Worm (Caenorhabditis elegans) whole organism, L1 larva: ENCODE results near the gene Y94H6A.12.

Source experiments
- F16B12.6 ChIP-seq: fragments of 150-350 bp; optimal IDR thresholded peaks from 2 replicates; lab custom pipeline; 2014; ENCODE audit warnings: missing biosample characterization, missing genetic modification characterization
- ama-1 ChIP-seq: fragments of 150-350 bp; optimal IDR thresholded peaks from 2 replicates; lab custom pipeline; 2014
- blmp-1 ChIP-seq: fragments of 150-350 bp; optimal IDR thresholded peaks from 2 replicates; lab custom pipeline; 2014; ENCODE audit warnings: missing biosample characterization, missing genetic modification characterization
- ceh-8 ChIP-seq: fragments of 200-800 bp; sonication (Bioruptor generic); optimal IDR thresholded peaks from 2 replicates; lab custom pipeline; 2018; ENCODE audit warnings: mild to moderate bottlenecking, missing genetic modification characterization, moderate library complexity, missing compliant biosample characterization
- ceh-82 ChIP-seq, 3 experiments: fragments of 150-350 bp in 1 of 3; sonication (generic microtip) in 2 of 3; optimal IDR thresholded peaks; 2 replicates each; lab custom pipeline; 2014 to 2017; ENCODE audit warnings: missing biosample characterization in 3 of 3, missing genetic modification characterization in 3 of 3
- dpl-1 ChIP-seq, 3 experiments: fragments of 150-350 bp in 2 of 3; sonication (generic microtip) in 1 of 3; optimal IDR thresholded peaks; 2 replicates each; lab custom pipeline; 2014 to 2017; ENCODE audit warnings: missing biosample characterization in 3 of 3, missing genetic modification characterization in 3 of 3, missing genetic modification reagents in 3 of 3
- dsc-1 ChIP-seq: sonication (generic microtip); optimal IDR thresholded peaks from 2 replicates; lab custom pipeline; 2016; ENCODE audit warnings: mild to moderate bottlenecking, missing genetic modification characterization, missing compliant biosample characterization
- efl-1 ChIP-seq, 4 experiments: fragments of 150-350 bp; optimal IDR thresholded peaks in 3 of 4; peaks in 1 of 4; 1 replicate in 1 of 4; 2 replicates in 3 of 4; lab custom pipeline; 2014; ENCODE audit warnings: missing biosample characterization in 2 of 4, missing genetic modification characterization in 2 of 4, missing genetic modification reagents in 2 of 4
- egl-13 ChIP-seq: sonication (generic microtip); optimal IDR thresholded peaks from 2 replicates; lab custom pipeline; 2016; ENCODE audit warnings: missing genotype, missing genetic modification reagents, missing genetic modification characterization, missing compliant biosample characterization
- egl-27 ChIP-seq, 2 experiments: fragments of 150-350 bp in 1 of 2; sonication (generic microtip); optimal IDR thresholded peaks; 3 replicates each; lab custom pipeline; 2017 to 2018; ENCODE audit warnings: missing biosample characterization in 2 of 2, missing genetic modification characterization in 2 of 2, missing genetic modification reagents in 2 of 2
- ets-5 ChIP-seq: fragments of 200-800 bp; sonication (Bioruptor generic); IDR thresholded peaks from 2 replicates; pipeline ENCODE4 v1.3.6; 2022; ENCODE audit warnings: missing genetic modification characterization, missing compliant biosample characterization
- fkh-8 ChIP-seq: sonication (generic microtip); optimal IDR thresholded peaks from 2 replicates; lab custom pipeline; 2016; ENCODE audit warnings: mild to moderate bottlenecking, missing genetic modification characterization, missing compliant biosample characterization
- fos-1 ChIP-seq: fragments of 150-350 bp; optimal IDR thresholded peaks from 2 replicates; lab custom pipeline; 2014; ENCODE audit warnings: missing biosample characterization, missing genetic modification characterization
- hlh-4 ChIP-seq: sonication (generic microtip); optimal IDR thresholded peaks from 2 replicates; lab custom pipeline; 2016; ENCODE audit warnings: mild to moderate bottlenecking, missing genetic modification characterization, missing compliant biosample characterization
- irx-1 ChIP-seq: sonication (generic microtip); optimal IDR thresholded peaks from 2 replicates; lab custom pipeline; 2016; ENCODE audit warnings: missing genetic modification characterization, missing compliant biosample characterization
- isw-1 ChIP-seq: fragments of 200-800 bp; sonication (Bioruptor generic); IDR thresholded peaks from 2 replicates; pipeline ENCODE4 v1.3.6; 2022; ENCODE audit warnings: missing genetic modification characterization, missing compliant biosample characterization
- lin-13 ChIP-seq: fragments of 150-350 bp; optimal IDR thresholded peaks from 2 replicates; lab custom pipeline; 2014; ENCODE audit warnings: missing biosample characterization, missing genetic modification reagents, missing genetic modification characterization
- lin-14 ChIP-seq: fragments of 200-800 bp; sonication (Bioruptor generic); optimal IDR thresholded peaks from 2 replicates; lab custom pipeline; 2018; ENCODE audit warnings: mild to moderate bottlenecking, missing genetic modification characterization, moderate library complexity, missing compliant biosample characterization
- lin-35 ChIP-seq, 2 experiments: fragments of 150-350 bp; optimal IDR thresholded peaks; 2 replicates each; lab custom pipeline; 2014; ENCODE audit warnings: missing biosample characterization in 2 of 2, missing genetic modification characterization in 2 of 2, missing genetic modification reagents in 2 of 2
- lir-3 ChIP-seq: sonication (generic microtip); optimal IDR thresholded peaks from 2 replicates; lab custom pipeline; 2016; ENCODE audit warnings: mild to moderate bottlenecking, missing genetic modification characterization, moderate library complexity, missing compliant biosample characterization; ENCODE audit not compliant: poor library complexity
- lsy-2 ChIP-seq, 2 experiments: fragments of 150-350 bp; optimal IDR thresholded peaks; 2 replicates each; lab custom pipeline; 2014; ENCODE audit warnings: missing biosample characterization in 2 of 2, missing genetic modification characterization in 2 of 2
- mdl-1 ChIP-seq, 2 experiments: fragments of 150-350 bp; optimal IDR thresholded peaks; 2 replicates each; lab custom pipeline; 2014 to 2017; ENCODE audit warnings: missing biosample characterization in 2 of 2, missing genetic modification characterization in 2 of 2, inconsistent platforms in 1 of 2
- nhr-11 ChIP-seq: fragments of 150-350 bp; optimal IDR thresholded peaks from 2 replicates; lab custom pipeline; 2014; ENCODE audit warnings: missing biosample characterization, missing genetic modification characterization
- nhr-12 ChIP-seq: sonication (generic microtip); optimal IDR thresholded peaks from 2 replicates; lab custom pipeline; 2017; ENCODE audit warnings: missing biosample characterization, missing genetic modification characterization
- nhr-19 ChIP-seq: fragments of 200-800 bp; sonication (Bioruptor generic); conservative IDR thresholded peaks from 2 replicates; pipeline ENCODE4 v1.3.6; 2022; ENCODE audit warnings: missing genetic modification characterization, missing compliant biosample characterization
- nhr-237 ChIP-seq: fragments of 150-350 bp; optimal IDR thresholded peaks from 2 replicates; lab custom pipeline; 2014; ENCODE audit warnings: missing biosample characterization, missing genetic modification characterization
- nhr-28 ChIP-seq: fragments of 150-350 bp; optimal IDR thresholded peaks from 2 replicates; lab custom pipeline; 2014; ENCODE audit warnings: missing biosample characterization, missing genetic modification characterization
- nhr-47 ChIP-seq: sonication (generic microtip); optimal IDR thresholded peaks from 2 replicates; lab custom pipeline; 2016; ENCODE audit warnings: mild to moderate bottlenecking, missing genetic modification characterization, moderate library complexity, missing compliant biosample characterization
- nhr-71 ChIP-seq: sonication (generic microtip); optimal IDR thresholded peaks from 2 replicates; lab custom pipeline; 2016; ENCODE audit warnings: mild to moderate bottlenecking, missing genetic modification characterization, moderate library complexity, missing compliant biosample characterization
- nhr-76 ChIP-seq: sonication (generic microtip); optimal IDR thresholded peaks from 2 replicates; lab custom pipeline; 2017; ENCODE audit warnings: missing biosample characterization, missing genetic modification characterization
- nhr-77 ChIP-seq: fragments of 150-350 bp; optimal IDR thresholded peaks from 2 replicates; lab custom pipeline; 2014; ENCODE audit warnings: missing biosample characterization, missing genetic modification characterization
- nhr-84 ChIP-seq: sonication (generic microtip); optimal IDR thresholded peaks from 2 replicates; lab custom pipeline; 2017; ENCODE audit warnings: missing biosample characterization, missing genetic modification characterization
- nhr-85 ChIP-seq: sonication (generic microtip); peaks from one replicate; lab custom pipeline; 2016; ENCODE audit warnings: missing genetic modification characterization, inconsistent platforms, missing compliant biosample characterization
- nhr-90 ChIP-seq: sonication (generic microtip); optimal IDR thresholded peaks from 2 replicates; lab custom pipeline; 2016; ENCODE audit warnings: mild to moderate bottlenecking, missing genetic modification characterization, missing compliant biosample characterization; ENCODE audit not compliant: poor library complexity
- pag-3 ChIP-seq: sonication (generic microtip); optimal IDR thresholded peaks from 2 replicates; lab custom pipeline; 2017; ENCODE audit warnings: missing genetic modification characterization, mild to moderate bottlenecking, missing compliant biosample characterization, antibody characterized with exemption, borderline replicate concordance; ENCODE audit not compliant: insufficient read depth
- rnt-1 ChIP-seq: sonication (generic microtip); optimal IDR thresholded peaks from 2 replicates; lab custom pipeline; 2016; ENCODE audit warnings: mild to moderate bottlenecking, missing genetic modification characterization, moderate library complexity, missing compliant biosample characterization
- sup-37 ChIP-seq: fragments of 200-800 bp; sonication (Bioruptor generic); optimal IDR thresholded peaks from 2 replicates; lab custom pipeline; 2018; ENCODE audit warnings: mild to moderate bottlenecking, missing genetic modification characterization, missing compliant biosample characterization
- swsn-7 ChIP-seq: sonication (generic microtip); optimal IDR thresholded peaks from 2 replicates; lab custom pipeline; 2016; ENCODE audit warnings: missing genetic modification characterization, missing compliant biosample characterization
- unc-130 ChIP-seq: fragments of 150-350 bp; optimal IDR thresholded peaks from 2 replicates; lab custom pipeline; 2017; ENCODE audit warnings: missing biosample characterization, missing genetic modification characterization, inconsistent platforms
- unc-62 ChIP-seq: fragments of 150-350 bp; optimal IDR thresholded peaks from 2 replicates; lab custom pipeline; 2014; ENCODE audit warnings: missing biosample characterization, missing genetic modification reagents, missing genetic modification characterization
- unc-86 ChIP-seq: sonication (generic microtip); optimal IDR thresholded peaks from 2 replicates; lab custom pipeline; 2016; ENCODE audit warnings: missing genetic modification characterization, missing compliant biosample characterization
- vab-15 ChIP-seq: sonication (generic microtip); optimal IDR thresholded peaks from 2 replicates; lab custom pipeline; 2017; ENCODE audit warnings: missing genotype, mild to moderate bottlenecking, missing genetic modification characterization, missing compliant biosample characterization
- xbp-1 ChIP-seq: sonication (generic microtip); optimal IDR thresholded peaks from 2 replicates; lab custom pipeline; 2016; ENCODE audit warnings: missing genetic modification characterization, missing compliant biosample characterization
- zag-1 ChIP-seq: fragments of 150-350 bp; optimal IDR thresholded peaks from 2 replicates; lab custom pipeline; 2014; ENCODE audit warnings: missing biosample characterization, missing genetic modification characterization
- ztf-4 ChIP-seq: fragments of 150-350 bp; optimal IDR thresholded peaks from 2 replicates; lab custom pipeline; 2014; ENCODE audit warnings: missing biosample characterization, missing genetic modification characterization

Gene Y94H6A.12

DNA sequence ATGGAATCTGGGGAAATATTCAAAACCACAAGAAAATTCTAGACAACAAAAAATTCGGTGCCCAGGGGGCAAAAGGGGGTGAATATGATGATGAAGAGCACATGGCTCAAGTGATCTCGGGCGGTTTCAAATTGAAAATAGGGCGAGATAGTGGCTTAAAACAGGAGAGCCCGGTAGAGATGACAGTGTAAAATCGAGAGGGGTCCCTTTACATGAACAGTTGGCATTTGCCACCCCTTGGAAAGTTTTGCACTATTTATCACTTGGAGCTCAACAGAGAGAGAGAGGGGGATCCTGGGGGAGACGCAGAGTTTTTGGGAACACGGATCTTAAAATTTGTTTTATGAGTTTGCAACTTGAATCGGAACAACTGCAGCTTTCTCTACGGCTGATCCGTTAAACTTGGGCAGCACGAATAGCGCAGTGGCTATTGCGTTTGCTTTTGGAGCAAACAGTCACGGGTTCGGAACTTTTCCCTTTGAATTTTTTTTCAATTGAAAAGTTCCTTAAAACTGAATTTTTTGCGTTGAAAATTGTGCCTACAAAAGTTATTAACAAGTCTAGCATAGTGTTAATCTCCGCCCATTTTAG, 47.4 kb downstream of the Y94H6A.12 start (continued):
- TF ChIP-seq efl-1 (optimal IDR thresholded peaks at IDR 0.05; lab: Kevin White, UChicago) (peak in 1 of 2 experiments; percentile 23), efl-1 (GFP tag; optimal IDR thresholded peaks at IDR 0.05 in 1 of 2; lab: Kevin White, UChicago) (peak; percentile 4 to 64), ceh-82 (tag; optimal IDR thresholded peaks at IDR 0.05; lab: Kevin White, UChicago) (no peak), ztf-4 (tag; lab: Kevin White, UChicago) (no peak), fkh-8 (tag; lab: Kevin White, UChicago) (no peak), mdl-1 (tag; optimal IDR thresholded peaks at IDR 0.05; lab: Kevin White, UChicago) (peak in 1 of 2 experiments; percentile 29), fos-1 (tag; lab: Kevin White, UChicago) (no peak), sup-37 (no peak), ets-5 (GFP tag; lab: Robert Waterston, UW) (no peak), hlh-4 (tag; lab: Kevin White, UChicago) (no peak), unc-62 (GFP tag; lab: Kevin White, UChicago) (no peak), ama-1 (lab: Kevin White, UChicago) (no peak), irx-1 (tag; lab: Kevin White, UChicago) (no peak), unc-130 (tag; lab: Kevin White, UChicago) (no peak), swsn-7 (peak; percentile 16), lsy-2 (tag; optimal IDR thresholded peaks at IDR 0.05; lab: Kevin White, UChicago) (peak in 1 of 2 experiments; percentile 59), lin-14 (peak; percentile 79), dsc-1 (tag; lab: Kevin White, UChicago) (peak; percentile 25), vab-15 (no peak), nhr-237 (tag; lab: Kevin White, UChicago) (no peak), lir-3 (tag; lab: Kevin White, UChicago) (no peak), ceh-8 (no peak), nhr-19 (GFP tag; lab: Robert Waterston, UW) (no peak; the same call in none of the 2 replicates), F16B12.6 (no peak), lin-13 (GFP tag; lab: Kevin White, UChicago) (no peak), nhr-11 (tag; lab: Kevin White, UChicago) (no peak), nhr-12 (tag; lab: Kevin White, UChicago) (no peak), blmp-1 (no peak), egl-27 (tag; optimal IDR thresholded peaks at IDR 0.05; lab: Kevin White, UChicago) (no peak)
- TF ChIP-seq, all 84 proteins: peak for 12

DNA sequence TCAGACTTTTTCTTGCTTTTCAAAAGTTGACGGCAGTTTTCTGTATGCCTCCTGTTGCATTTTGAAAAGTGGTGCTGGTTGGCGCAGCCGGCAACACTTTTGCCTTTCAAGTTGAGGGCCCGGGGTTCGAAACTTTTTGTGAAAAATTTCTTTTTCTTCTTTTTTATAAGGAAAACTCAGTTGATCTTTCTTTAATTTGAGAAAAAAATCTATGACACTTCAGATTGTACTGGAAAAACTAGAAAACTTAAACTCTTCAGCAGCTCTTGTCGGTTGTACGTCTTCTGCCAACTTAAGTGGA, 48.0 kb downstream of the Y94H6A.12 start:
- TF ChIP-seq efl-1 (optimal IDR thresholded peaks at IDR 0.05; lab: Kevin White, UChicago) (no peak), efl-1 (GFP tag; optimal IDR thresholded peaks at IDR 0.05 in 1 of 2; lab: Kevin White, UChicago) (peak in 1 of 2 experiments; percentile 58), nhr-71 (no peak)

ce11 chrIV:2663953-2664900, 48.6 kb downstream of the Y94H6A.12 start, which contains the start of gene Y69A2AR.31:
TSS of gene Y69A2AR.31 (minus strand) at chrIV:2664003.
- no peak for TF ChIP-seq irx-1 (tag; lab: Kevin White, UChicago)
- TF ChIP-seq ama-1 (lab: Kevin White, UChicago), result no peak
- no peak for TF ChIP-seq nhr-84 (tag; lab: Kevin White, UChicago)
- no peak for TF ChIP-seq nhr-28
- TF ChIP-seq isw-1 (GFP tag; lab: Robert Waterston, UW), result peak; percentile 12
- peak; percentile 57 for TF ChIP-seq dsc-1 (tag; lab: Kevin White, UChicago)
- peak; percentile 26 for TF ChIP-seq rnt-1 (tag; lab: Kevin White, UChicago)
- TF ChIP-seq zag-1 (tag; lab: Kevin White, UChicago), result no peak
- no peak for TF ChIP-seq nhr-11 (tag; lab: Kevin White, UChicago)
- peak; percentile 31 to 55 for TF ChIP-seq lsy-2 (tag; optimal IDR thresholded peaks at IDR 0.05; lab: Kevin White, UChicago)
- TF ChIP-seq unc-86 (tag; lab: Kevin White, UChicago), result peak; percentile 15
- no peak for TF ChIP-seq nhr-12 (tag; lab: Kevin White, UChicago)
- no peak for TF ChIP-seq nhr-90 (tag; lab: Kevin White, UChicago)
- TF ChIP-seq nhr-76, result no peak
- no peak for TF ChIP-seq fos-1 (tag; lab: Kevin White, UChicago)
- TF ChIP-seq dpl-1 (GFP tag; optimal IDR thresholded peaks at IDR 0.05; lab: Kevin White, UChicago), result peak in 2 of 3 experiments; percentile 9 to 25
- TF ChIP-seq nhr-85 (tag; lab: Kevin White, UChicago), result peak; percentile 15
- TF ChIP-seq nhr-237 (tag; lab: Kevin White, UChicago), result no peak
- TF ChIP-seq xbp-1 (tag; lab: Kevin White, UChicago), result no peak
- no peak for TF ChIP-seq nhr-77
- no peak for TF ChIP-seq vab-15
- TF ChIP-seq pag-3, result no peak
- TF ChIP-seq egl-13 (tag; lab: Kevin White, UChicago), result no peak
- peak in 1 of 2 experiments; percentile 33 for TF ChIP-seq lin-35 (GFP tag; optimal IDR thresholded peaks at IDR 0.05; lab: Kevin White, UChicago)
- TF ChIP-seq fkh-8 (tag; lab: Kevin White, UChicago), result peak; percentile 6
- peak; percentile 40 for TF ChIP-seq nhr-47 (tag; lab: Kevin White, UChicago)
